Worm (Caenorhabditis elegans) whole organism, late embryonic: ENCODE data around the gene pqn-87.

Experiments
- F13H6.1 ChIP-seq: sonication (generic microtip); optimal IDR thresholded peaks from 2 replicates; lab custom pipeline; 2016; ENCODE audit warnings: missing genetic modification characterization, missing compliant biosample characterization
- ceh-22 ChIP-seq: sonication (generic microtip); optimal IDR thresholded peaks from 2 replicates; lab custom pipeline; 2017; ENCODE audit warnings: missing biosample characterization, missing genetic modification characterization
- ceh-34 ChIP-seq: sonication (generic microtip); optimal IDR thresholded peaks from 2 replicates; lab custom pipeline; 2016; ENCODE audit warnings: mild to moderate bottlenecking, missing genetic modification characterization, missing compliant biosample characterization
- che-1 ChIP-seq: sonication (generic microtip); optimal IDR thresholded peaks from 2 replicates; lab custom pipeline; 2016; ENCODE audit warnings: mild to moderate bottlenecking, missing genetic modification characterization, missing compliant biosample characterization
- fax-1 ChIP-seq: sonication (generic microtip); optimal IDR thresholded peaks from 2 replicates; lab custom pipeline; 2016; ENCODE audit warnings: missing genotype, missing genetic modification characterization, missing compliant biosample characterization
- odd-2 ChIP-seq: sonication (generic microtip); optimal IDR thresholded peaks from 2 replicates; lab custom pipeline; 2017; ENCODE audit warnings: antibody characterized with exemption, mild to moderate bottlenecking, missing genetic modification characterization, missing compliant biosample characterization

ce11 chrII:12214562-12214961 lies 10.3 kb downstream of the pqn-87 start:
- TF ChIP-seq odd-2 (tag; lab: Kevin White, UChicago) (no peak), che-1 (tag; lab: Kevin White, UChicago) (no peak), fax-1 (tag; lab: Kevin White, UChicago) (no peak), ceh-22 (tag; lab: Kevin White, UChicago) (no peak), ceh-34 (no peak), F13H6.1 (tag; lab: Kevin White, UChicago) (no peak)
